Worm (Caenorhabditis elegans): ENCODE results near the gene F18C5.5.

- TF ChIP-seq unc-55 (GFP tag; optimal IDR thresholded peaks at IDR 0.05) (no peak), ama-1 (optimal IDR thresholded peaks at IDR 0.05) (no peak), mdl-1 (tag; optimal IDR thresholded peaks at IDR 0.05) (no peak), nhr-23 (tag; optimal IDR thresholded peaks at IDR 0.05) (no peak), nhr-10 (tag; optimal IDR thresholded peaks at IDR 0.05) (no peak), lin-39 (tag; optimal IDR thresholded peaks at IDR 0.05) (no peak), lin-13 (GFP tag; optimal IDR thresholded peaks at IDR 0.05) (no peak), lin-11 (tag; optimal IDR thresholded peaks at IDR 0.05) (no peak), unc-39 (tag; optimal IDR thresholded peaks at IDR 0.05) (no peak)
Measured at ce11 chrII:6566628-6567180, at the start of gene F18C5.5, which contains the start of gene F18C5.9.
